Worm (Caenorhabditis elegans) whole organism, midembryonic: Measurements from ENCODE around the gene bec-1.

ENCODE experiments used
- T22C8.4 ChIP-seq: fragments of 200-800 bp; sonication (Bioruptor generic); IDR thresholded peaks from 2 replicates; pipeline ENCODE4 v1.3.6; 2022; ENCODE audit warnings: missing genetic modification characterization, missing compliant biosample characterization
- cog-1 ChIP-seq: sonication (generic microtip); optimal IDR thresholded peaks from 2 replicates; lab custom pipeline; 2016; ENCODE audit warnings: missing genetic modification characterization, missing compliant biosample characterization
- flt-1 ChIP-seq: fragments of 200-800 bp; sonication (Bioruptor generic); IDR thresholded peaks from 2 replicates; pipeline ENCODE4 v1.3.6; 2022; ENCODE audit warnings: missing genetic modification characterization, missing compliant biosample characterization
- klf-2 ChIP-seq: fragments of 200-800 bp; sonication (Bioruptor generic); conservative IDR thresholded peaks from 2 replicates; pipeline ENCODE4 v1.3.6; 2022; ENCODE audit warnings: missing genetic modification reagents, missing genetic modification characterization, missing compliant biosample characterization
- med-1 ChIP-seq: sonication (generic microtip); optimal IDR thresholded peaks from 2 replicates; lab custom pipeline; 2017; ENCODE audit warnings: missing genetic modification characterization, mild to moderate bottlenecking, missing compliant biosample characterization, antibody characterized with exemption, missing genetic modification reagents; ENCODE audit not compliant: insufficient read depth
- ref-1 ChIP-seq: fragments of 200-800 bp; sonication (Bioruptor generic); conservative IDR thresholded peaks from 2 replicates; pipeline ENCODE4 v1.3.6; 2022; ENCODE audit warnings: missing genetic modification reagents, missing genetic modification characterization, missing compliant biosample characterization
- tab-1 ChIP-seq: fragments of 200-800 bp; sonication (Bioruptor generic); IDR thresholded peaks from 2 replicates; pipeline ENCODE4 v1.3.6; 2022; ENCODE audit warnings: missing genetic modification characterization, missing compliant biosample characterization
- ztf-23 ChIP-seq: fragments of 200-800 bp; sonication (Bioruptor generic); IDR thresholded peaks from 2 replicates; pipeline ENCODE4 v1.3.6; 2022; ENCODE audit warnings: missing genetic modification reagents, missing genetic modification characterization, missing compliant biosample characterization
- ztf-29 ChIP-seq: fragments of 200-800 bp; sonication (Bioruptor generic); IDR thresholded peaks from 2 replicates; pipeline ENCODE4 v1.3.6; 2022; ENCODE audit warnings: missing genetic modification reagents, missing genetic modification characterization, missing compliant biosample characterization

bec-1 gene

DNA sequence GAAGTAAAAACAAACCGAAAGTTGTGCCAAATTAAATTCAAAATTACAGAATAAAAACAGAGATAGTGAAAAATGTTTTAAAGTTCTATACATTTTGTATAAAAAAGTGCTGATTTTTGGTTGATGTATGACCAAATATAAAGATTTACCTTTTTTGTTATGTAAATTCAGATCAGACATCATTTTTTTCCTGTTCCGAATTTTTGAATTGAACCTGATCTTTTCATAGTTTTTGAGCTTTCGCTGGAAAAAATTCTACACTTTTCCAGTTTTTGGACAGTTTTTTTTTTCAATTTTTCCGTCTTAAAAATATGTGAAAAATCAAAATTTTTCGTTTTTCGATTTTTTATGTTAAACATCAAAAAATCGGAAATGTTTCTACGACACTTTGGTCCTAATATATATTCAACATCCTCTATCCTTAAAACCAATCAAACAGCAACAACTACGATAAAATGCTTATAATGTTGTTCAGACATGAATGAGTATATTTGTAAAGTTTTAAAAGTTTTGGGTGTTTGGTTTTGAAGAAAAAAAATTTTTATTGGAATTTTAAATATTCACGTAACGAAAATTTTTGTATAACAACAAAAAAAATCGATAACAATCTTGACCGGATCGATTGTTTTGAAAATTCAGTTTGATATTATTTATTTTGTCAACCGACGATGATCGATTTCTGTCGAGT, 18.5 kb upstream of the bec-1 start, which contains the start of the genes C55C3.7 and C55C3.6:
TSS of gene C55C3.7 (minus strand) at position 101 of the 688 bp plus-strand sequence.
TSS of gene C55C3.6 (plus strand) at position 638 of the 688 bp plus-strand sequence.
- TF ChIP-seq T22C8.4 (GFP tag; lab: Robert Waterston, UW): no peak
- no peak for TF ChIP-seq flt-1 (GFP tag; lab: Robert Waterston, UW)
- TF ChIP-seq ref-1 (GFP tag; lab: Robert Waterston, UW): no peak
- TF ChIP-seq tab-1: no peak
- TF ChIP-seq med-1 (GFP tag; lab: Kevin White, UChicago): no peak
- TF ChIP-seq ztf-23: no peak
- TF ChIP-seq klf-2: no peak
- no peak for TF ChIP-seq cog-1 (tag; lab: Kevin White, UChicago)
- TF ChIP-seq ztf-29 (GFP tag; lab: Robert Waterston, UW): no peak

DNA sequence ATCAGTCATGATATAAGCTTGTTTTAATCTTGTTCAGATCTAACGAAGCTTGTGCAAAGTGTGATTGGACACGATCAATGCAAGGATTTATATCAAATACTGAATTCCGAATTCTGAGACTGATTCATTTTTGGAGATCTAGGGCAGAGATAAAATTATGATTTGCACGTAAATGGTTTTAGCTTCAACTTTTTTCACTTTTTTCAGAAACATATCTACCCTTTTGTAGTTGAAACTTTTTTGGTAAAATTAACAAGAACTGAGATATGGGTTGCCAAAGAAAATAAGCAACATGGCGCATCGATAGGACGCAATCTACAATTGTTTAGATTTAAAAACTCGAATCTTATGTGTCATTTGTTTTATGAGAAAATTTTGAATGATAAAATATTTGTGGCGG, 13.8 kb upstream of the bec-1 start, which contains the start of gene C55C3.4:
TSS of gene C55C3.4 (minus strand) at position 101 of the 400 bp plus-strand sequence.
- TF ChIP-seq tab-1 (no peak), ztf-23 (no peak), cog-1 (tag; lab: Kevin White, UChicago) (no peak), ref-1 (GFP tag; lab: Robert Waterston, UW) (no peak), ztf-29 (GFP tag; lab: Robert Waterston, UW) (no peak), klf-2 (no peak), T22C8.4 (GFP tag; lab: Robert Waterston, UW) (no peak), med-1 (GFP tag; lab: Kevin White, UChicago) (no peak), flt-1 (GFP tag; lab: Robert Waterston, UW) (no peak)

DNA sequence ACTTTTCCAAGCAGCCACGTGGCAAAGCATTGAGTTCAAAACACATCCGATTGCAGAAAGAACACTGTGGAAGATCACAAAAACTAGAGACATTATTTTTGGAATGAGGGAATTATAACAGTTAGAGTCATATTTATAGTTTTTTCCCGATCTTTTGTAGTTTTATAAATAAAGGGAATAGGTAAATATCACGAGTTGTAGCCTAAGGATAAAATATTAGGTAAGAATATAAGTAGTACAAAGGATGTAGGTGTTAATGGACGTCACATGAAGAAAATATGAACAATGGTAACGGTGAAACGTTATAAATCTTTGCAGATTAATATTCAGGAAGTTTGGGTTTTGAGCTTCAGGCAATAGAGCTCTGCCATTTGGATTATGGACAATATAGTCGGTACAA, 10.2 kb upstream of the bec-1 start, which contains the start of gene srd-5:
TSS of gene srd-5 (minus strand) at position 101 of the 400 bp plus-strand sequence.
- TF ChIP-seq ztf-29 (GFP tag; lab: Robert Waterston, UW): no peak
- no peak for TF ChIP-seq T22C8.4 (GFP tag; lab: Robert Waterston, UW)
- no peak for TF ChIP-seq ztf-23
- TF ChIP-seq klf-2: no peak
- TF ChIP-seq cog-1 (tag; lab: Kevin White, UChicago): no peak
- TF ChIP-seq med-1 (GFP tag; lab: Kevin White, UChicago): no peak
- TF ChIP-seq ref-1 (GFP tag; lab: Robert Waterston, UW): no peak
- no peak for TF ChIP-seq flt-1 (GFP tag; lab: Robert Waterston, UW)
- no peak for TF ChIP-seq tab-1

DNA sequence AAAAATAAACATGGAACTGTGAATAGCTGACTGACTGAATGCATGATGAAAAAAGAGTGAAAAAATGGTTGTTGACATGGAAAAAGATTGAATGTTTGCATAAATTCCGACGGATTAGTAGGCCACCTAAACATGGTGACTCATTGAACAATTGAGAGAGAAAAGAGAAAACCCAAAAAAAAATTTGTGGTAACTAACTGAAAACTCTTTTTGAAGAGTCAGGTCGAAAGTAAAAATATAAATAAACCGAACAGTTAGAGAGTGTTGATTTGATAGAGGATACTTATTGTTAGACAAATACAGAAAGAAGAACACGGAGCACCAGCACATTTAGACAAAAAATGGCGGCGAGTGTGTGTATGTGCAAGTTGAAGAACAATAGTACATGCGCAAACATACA, 7.1 kb upstream of the bec-1 start:
- TF ChIP-seq tab-1: no peak
- no peak for TF ChIP-seq T22C8.4 (GFP tag; lab: Robert Waterston, UW)
- TF ChIP-seq ztf-23: no peak
- TF ChIP-seq ztf-29 (GFP tag; lab: Robert Waterston, UW): no peak
- TF ChIP-seq cog-1 (tag; lab: Kevin White, UChicago): no peak
- no peak for TF ChIP-seq ref-1 (GFP tag; lab: Robert Waterston, UW)
- no peak for TF ChIP-seq med-1 (GFP tag; lab: Kevin White, UChicago)
- no peak for TF ChIP-seq klf-2
- no peak for TF ChIP-seq flt-1 (GFP tag; lab: Robert Waterston, UW)

DNA sequence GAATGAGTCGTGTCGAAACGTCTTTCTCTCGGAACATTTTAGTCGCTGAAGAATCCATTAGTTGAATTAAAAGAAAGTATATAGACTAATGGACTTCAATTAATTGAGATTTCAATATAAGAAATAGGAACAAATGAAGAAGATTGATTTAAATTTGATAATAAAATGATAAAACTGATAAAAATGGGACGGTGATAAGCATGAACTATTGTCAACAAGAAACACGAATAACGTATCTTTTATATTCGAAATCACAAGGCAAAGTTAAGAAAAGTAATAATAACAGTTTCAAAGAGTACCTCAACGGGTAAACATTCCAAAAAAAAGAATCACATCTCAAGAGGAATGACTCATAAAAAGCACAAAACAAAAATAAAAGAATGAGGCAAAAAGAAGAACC, 5.2 kb upstream of the bec-1 start, which contains the start of gene T19E7.6:
TSS of gene T19E7.6 (minus strand) at position 45 of the 400 bp plus-strand sequence.
- TF ChIP-seq cog-1 (tag; lab: Kevin White, UChicago): no peak
- no peak for TF ChIP-seq ref-1 (GFP tag; lab: Robert Waterston, UW)
- TF ChIP-seq flt-1 (GFP tag; lab: Robert Waterston, UW): no peak
- no peak for TF ChIP-seq ztf-29 (GFP tag; lab: Robert Waterston, UW)
- no peak for TF ChIP-seq med-1 (GFP tag; lab: Kevin White, UChicago)
- no peak for TF ChIP-seq tab-1
- TF ChIP-seq T22C8.4 (GFP tag; lab: Robert Waterston, UW): no peak
- TF ChIP-seq klf-2: no peak
- no peak for TF ChIP-seq ztf-23

DNA sequence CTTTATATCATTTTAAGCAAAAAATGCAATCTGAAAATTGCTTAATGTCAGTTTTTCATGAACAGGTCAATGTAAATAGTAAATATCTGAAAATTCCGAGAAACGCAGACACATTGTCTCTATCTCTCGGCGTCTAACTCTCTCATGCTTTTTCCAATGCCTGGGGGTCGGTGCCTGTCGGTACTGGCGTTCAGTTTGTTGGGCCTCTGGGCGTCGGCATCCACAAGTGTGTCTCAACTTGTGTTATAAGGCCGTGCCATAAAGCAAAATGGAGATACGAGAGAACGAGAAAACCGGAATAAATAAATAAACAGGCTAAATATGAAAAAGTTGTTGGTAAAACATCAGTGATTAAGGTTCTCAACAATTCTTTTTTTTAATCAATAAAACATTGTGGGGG, 3.0 kb upstream of the bec-1 start:
- no peak for TF ChIP-seq ztf-23
- TF ChIP-seq T22C8.4 (GFP tag; lab: Robert Waterston, UW): no peak
- TF ChIP-seq ref-1 (GFP tag; lab: Robert Waterston, UW): no peak
- no peak for TF ChIP-seq cog-1 (tag; lab: Kevin White, UChicago)
- no peak for TF ChIP-seq ztf-29 (GFP tag; lab: Robert Waterston, UW)
- TF ChIP-seq flt-1 (GFP tag; lab: Robert Waterston, UW): no peak

DNA sequence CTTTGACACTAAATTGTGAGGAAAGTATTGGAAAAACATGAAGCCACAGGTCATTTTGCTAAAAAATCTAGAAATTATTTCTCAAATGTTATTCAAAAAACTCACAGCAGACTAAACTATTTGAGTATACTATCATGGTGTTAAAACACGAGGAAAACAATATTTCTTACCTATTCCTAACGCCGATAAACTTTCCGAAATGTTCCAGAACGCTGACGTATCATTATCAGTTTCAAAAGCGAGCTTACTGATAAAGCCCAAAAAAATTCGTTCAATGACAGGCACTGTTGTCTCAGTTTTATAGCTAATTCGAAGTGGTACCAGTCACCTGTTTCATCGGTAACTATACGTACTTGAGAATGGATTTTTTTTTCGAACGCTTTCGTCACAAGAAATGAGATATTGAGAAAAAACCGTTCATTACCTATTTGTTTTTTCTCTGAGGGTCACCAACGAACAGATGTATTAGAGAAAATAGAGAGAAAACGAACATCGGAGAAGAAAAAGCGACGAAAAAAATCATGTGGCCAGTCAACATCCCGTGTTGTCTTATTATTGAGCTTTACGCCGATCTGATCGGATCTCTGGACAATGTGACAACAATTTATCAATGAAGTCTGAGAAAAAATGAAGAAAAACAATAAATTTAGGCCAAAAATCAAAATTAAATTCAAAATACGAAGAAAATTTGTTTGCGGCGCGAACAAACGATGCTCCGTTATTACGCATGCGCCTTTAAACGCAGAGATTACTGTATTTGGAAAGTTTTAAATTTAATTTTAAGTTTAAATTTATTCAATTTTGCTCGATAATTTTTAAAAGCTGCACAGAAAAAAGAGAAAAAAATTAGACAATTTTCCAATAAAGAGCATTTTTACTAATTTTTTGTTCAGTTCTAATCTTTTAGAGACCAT, 2.1 kb upstream of the bec-1 start:
- TF ChIP-seq med-1 (GFP tag; lab: Kevin White, UChicago) (no peak), tab-1 (no peak), ref-1 (GFP tag; lab: Robert Waterston, UW) (no peak), cog-1 (tag; lab: Kevin White, UChicago) (no peak), flt-1 (GFP tag; lab: Robert Waterston, UW) (no peak), T22C8.4 (GFP tag; lab: Robert Waterston, UW) (no peak), ztf-23 (no peak), ztf-29 (GFP tag; lab: Robert Waterston, UW) (no peak), klf-2 (no peak)

DNA sequence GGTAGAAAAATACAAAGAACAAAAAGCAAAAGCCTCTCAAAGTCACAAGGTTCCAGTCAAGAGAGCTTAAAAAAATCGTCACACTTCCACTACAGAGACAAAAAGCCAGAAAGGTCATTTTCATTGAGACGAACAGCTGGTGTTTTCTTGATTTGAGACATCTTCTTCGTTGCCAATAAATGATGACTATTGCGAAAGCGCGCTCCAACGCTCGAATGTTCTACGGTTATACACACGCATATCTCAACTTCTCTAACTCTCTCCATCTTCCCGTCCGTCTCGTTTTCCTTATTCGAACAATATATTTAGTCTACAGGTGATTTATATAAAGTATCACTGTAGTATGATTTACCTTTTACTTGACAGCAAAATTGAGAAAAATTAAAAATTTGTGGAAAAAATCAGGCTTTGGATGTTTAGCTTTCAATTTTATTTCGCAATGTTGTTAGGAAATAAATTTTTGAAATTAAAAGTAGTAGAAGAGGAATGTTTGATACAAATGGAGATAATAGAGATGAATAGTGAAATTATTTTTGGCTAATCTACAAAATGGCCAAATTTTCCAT, 1.2 kb upstream of the bec-1 start:
- TF ChIP-seq flt-1 (GFP tag; lab: Robert Waterston, UW) (no peak), med-1 (GFP tag; lab: Kevin White, UChicago) (no peak), T22C8.4 (GFP tag; lab: Robert Waterston, UW) (no peak), cog-1 (tag; lab: Kevin White, UChicago) (no peak), tab-1 (no peak), ztf-29 (GFP tag; lab: Robert Waterston, UW) (no peak), ztf-23 (no peak), ref-1 (GFP tag; lab: Robert Waterston, UW) (no peak)
